Worm (Caenorhabditis elegans) whole organism, late embryonic: Measurements from ENCODE around the gene set-30.

Experiments
- C38D4.7 ChIP-seq: fragments of 200-800 bp; sonication (Bioruptor generic); optimal IDR thresholded peaks from 2 replicates; lab custom pipeline; 2018; ENCODE audit warnings: mild to moderate bottlenecking, missing genetic modification characterization, moderate library complexity, missing compliant biosample characterization
- F13H6.1 ChIP-seq: sonication (generic microtip); optimal IDR thresholded peaks from 2 replicates; lab custom pipeline; 2016; ENCODE audit warnings: missing genetic modification characterization, missing compliant biosample characterization
- K02D7.2 ChIP-seq: sonication (generic microtip); optimal IDR thresholded peaks from 2 replicates; lab custom pipeline; 2017; ENCODE audit warnings: mild to moderate bottlenecking, missing genetic modification characterization, missing compliant biosample characterization
- K09A11.1 ChIP-seq: sonication (generic microtip); optimal IDR thresholded peaks from 2 replicates; lab custom pipeline; 2017; ENCODE audit warnings: antibody characterized with exemption, mild to moderate bottlenecking, missing genetic modification characterization, missing compliant biosample characterization; ENCODE audit not compliant: insufficient read depth
- T23F11.4 ChIP-seq: fragments of 200-800 bp; sonication (Bioruptor generic); optimal IDR thresholded peaks from 2 replicates; lab custom pipeline; 2018; ENCODE audit warnings: mild to moderate bottlenecking, missing genetic modification characterization, missing compliant biosample characterization
- ceh-14 ChIP-seq: sonication (generic microtip); optimal IDR thresholded peaks from 2 replicates; lab custom pipeline; 2016; ENCODE audit warnings: missing genotype, missing genetic modification characterization, missing compliant biosample characterization
- ceh-19 ChIP-seq: fragments of 200-800 bp; sonication (Bioruptor generic); optimal IDR thresholded peaks from 2 replicates; lab custom pipeline; 2018; ENCODE audit warnings: mild to moderate bottlenecking, missing genetic modification characterization, missing compliant biosample characterization
- ceh-2 ChIP-seq: sonication (generic microtip); optimal IDR thresholded peaks from 2 replicates; lab custom pipeline; 2016; ENCODE audit warnings: missing genotype, missing genetic modification characterization, missing compliant biosample characterization
- ceh-22 ChIP-seq: sonication (generic microtip); optimal IDR thresholded peaks from 2 replicates; lab custom pipeline; 2017; ENCODE audit warnings: missing biosample characterization, missing genetic modification characterization
- ceh-31 ChIP-seq: sonication (generic microtip); optimal IDR thresholded peaks from 2 replicates; lab custom pipeline; 2016; ENCODE audit warnings: missing genetic modification characterization, missing compliant biosample characterization
- ceh-34 ChIP-seq: sonication (generic microtip); optimal IDR thresholded peaks from 2 replicates; lab custom pipeline; 2016; ENCODE audit warnings: mild to moderate bottlenecking, missing genetic modification characterization, missing compliant biosample characterization
- ceh-6 ChIP-seq: fragments of 200-800 bp; sonication (Bioruptor generic); optimal IDR thresholded peaks from 2 replicates; lab custom pipeline; 2018; ENCODE audit warnings: mild to moderate bottlenecking, missing genetic modification characterization, missing compliant biosample characterization
- ceh-9 ChIP-seq: sonication (generic microtip); optimal IDR thresholded peaks from 2 replicates; lab custom pipeline; 2016; ENCODE audit warnings: mild to moderate bottlenecking, missing genetic modification characterization, inconsistent platforms, missing compliant biosample characterization
- che-1 ChIP-seq: sonication (generic microtip); optimal IDR thresholded peaks from 2 replicates; lab custom pipeline; 2016; ENCODE audit warnings: mild to moderate bottlenecking, missing genetic modification characterization, missing compliant biosample characterization
- dmd-4 ChIP-seq: sonication (generic microtip); optimal IDR thresholded peaks from 2 replicates; lab custom pipeline; 2016; ENCODE audit warnings: borderline replicate concordance, missing genetic modification characterization, missing compliant biosample characterization
- dve-1 ChIP-seq: sonication (generic microtip); optimal IDR thresholded peaks from 2 replicates; lab custom pipeline; 2017; ENCODE audit warnings: antibody characterized with exemption, mild to moderate bottlenecking, missing genetic modification characterization, missing compliant biosample characterization
- elt-2 ChIP-seq: sonication (generic microtip); optimal IDR thresholded peaks from 2 replicates; lab custom pipeline; 2016; ENCODE audit warnings: missing genetic modification reagents, missing genetic modification characterization, missing compliant biosample characterization
- elt-4 ChIP-seq: sonication (generic microtip); optimal IDR thresholded peaks from 2 replicates; lab custom pipeline; 2016; ENCODE audit warnings: missing genetic modification characterization, missing compliant biosample characterization
- eyg-1 ChIP-seq: sonication (generic microtip); optimal IDR thresholded peaks from 2 replicates; lab custom pipeline; 2016; ENCODE audit warnings: missing genotype, missing genetic modification characterization, missing compliant biosample characterization
- fkh-10 ChIP-seq: fragments of 150-350 bp; optimal IDR thresholded peaks from 2 replicates; lab custom pipeline; 2014; ENCODE audit warnings: missing biosample characterization, missing genetic modification reagents, missing genetic modification characterization
- fkh-6 ChIP-seq: sonication (generic microtip); optimal IDR thresholded peaks from 2 replicates; lab custom pipeline; 2016; ENCODE audit warnings: missing genetic modification characterization, missing compliant biosample characterization
- gmeb-2 ChIP-seq: sonication (generic microtip); optimal IDR thresholded peaks from 2 replicates; lab custom pipeline; 2016; ENCODE audit warnings: missing genetic modification characterization, inconsistent platforms, missing compliant biosample characterization
- hlh-6 ChIP-seq: sonication (generic microtip); optimal IDR thresholded peaks from 2 replicates; lab custom pipeline; 2016; ENCODE audit warnings: missing genotype, missing genetic modification characterization, missing compliant biosample characterization
- hlh-8 ChIP-seq: sonication (generic microtip); optimal IDR thresholded peaks from 2 replicates; lab custom pipeline; 2016; ENCODE audit warnings: missing genotype, missing genetic modification characterization, missing compliant biosample characterization
- lim-6 ChIP-seq: sonication (generic microtip); optimal IDR thresholded peaks from 2 replicates; lab custom pipeline; 2016; ENCODE audit warnings: missing genetic modification characterization, missing compliant biosample characterization
- lin-11 ChIP-seq: fragments of 200-800 bp; sonication (Bioruptor generic); optimal IDR thresholded peaks from 2 replicates; lab custom pipeline; 2018; ENCODE audit warnings: mild to moderate bottlenecking, missing genetic modification characterization, missing compliant biosample characterization
- nfya-1 ChIP-seq: sonication (generic microtip); optimal IDR thresholded peaks from 2 replicates; lab custom pipeline; 2017; ENCODE audit warnings: missing genetic modification characterization, mild to moderate bottlenecking, missing compliant biosample characterization, antibody characterized with exemption, moderate library complexity
- nhr-232 ChIP-seq: sonication (generic microtip); optimal IDR thresholded peaks from 2 replicates; lab custom pipeline; 2016; ENCODE audit warnings: missing genetic modification characterization, missing compliant biosample characterization
- npax-4 ChIP-seq: sonication (generic microtip); optimal IDR thresholded peaks from 2 replicates; lab custom pipeline; 2016; ENCODE audit warnings: missing genetic modification characterization, missing compliant biosample characterization
- pat-9 ChIP-seq: fragments of 200-800 bp; sonication (Bioruptor generic); optimal IDR thresholded peaks from 2 replicates; lab custom pipeline; 2018; ENCODE audit warnings: mild to moderate bottlenecking, missing genetic modification characterization, moderate library complexity, missing compliant biosample characterization
- pax-1 ChIP-seq: fragments of 150-350 bp; optimal IDR thresholded peaks from 2 replicates; lab custom pipeline; 2014; ENCODE audit warnings: missing biosample characterization, missing genetic modification characterization
- pha-2 ChIP-seq: sonication (generic microtip); optimal IDR thresholded peaks from 2 replicates; lab custom pipeline; 2017; ENCODE audit warnings: mild to moderate bottlenecking, missing genetic modification characterization, missing compliant biosample characterization
- rnt-1 ChIP-seq: sonication (generic microtip); optimal IDR thresholded peaks from 2 replicates; lab custom pipeline; 2016; ENCODE audit warnings: missing genetic modification characterization, missing compliant biosample characterization
- sox-4 ChIP-seq: sonication (generic microtip); optimal IDR thresholded peaks from 2 replicates; lab custom pipeline; 2017; ENCODE audit warnings: mild to moderate bottlenecking, missing genetic modification characterization, inconsistent platforms, missing compliant biosample characterization
- tbx-7 ChIP-seq: sonication (generic microtip); optimal IDR thresholded peaks from 2 replicates; lab custom pipeline; 2016; ENCODE audit warnings: missing genotype, missing genetic modification characterization, missing compliant biosample characterization
- unc-86 ChIP-seq: sonication (generic microtip); optimal IDR thresholded peaks from 2 replicates; lab custom pipeline; 2016; ENCODE audit warnings: missing genetic modification characterization, missing compliant biosample characterization

set-30 gene

ce11 chrX:5009000-5009399, 9.9 kb downstream of the set-30 start, which contains the start of gene hsd-3:
TSS of gene hsd-3 (plus strand) at chrX:5009300.
- TF ChIP-seq C38D4.7 (GFP tag; lab: Kevin White, UChicago) (no peak), ceh-22 (tag; lab: Kevin White, UChicago) (no peak), ceh-2 (tag; lab: Kevin White, UChicago) (no peak), elt-2 (tag; lab: Kevin White, UChicago) (no peak), ceh-9 (tag; lab: Kevin White, UChicago) (no peak), lim-6 (tag; lab: Kevin White, UChicago) (no peak), eyg-1 (tag; lab: Kevin White, UChicago) (no peak), ceh-19 (GFP tag; lab: Kevin White, UChicago) (no peak), fkh-6 (no peak), gmeb-2 (tag; lab: Kevin White, UChicago) (no peak), nfya-1 (no peak), tbx-7 (tag; lab: Kevin White, UChicago) (no peak), sox-4 (tag; lab: Kevin White, UChicago) (no peak)

ce11 chrX:5013826-5014225, 14.8 kb downstream of the set-30 start, which contains the start of gene ZC449.7:
TSS of gene ZC449.7 (plus strand) at chrX:5014074.
- no peak for TF ChIP-seq pat-9 (tag; lab: Kevin White, UChicago)
- TF ChIP-seq pha-2 = no peak
- no peak for TF ChIP-seq hlh-8 (tag; lab: Kevin White, UChicago)

- no peak for TF ChIP-seq dve-1 (tag; lab: Kevin White, UChicago)
- TF ChIP-seq ceh-9 (tag; lab: Kevin White, UChicago) = no peak
- no peak for TF ChIP-seq elt-2 (tag; lab: Kevin White, UChicago)
- no peak for TF ChIP-seq lim-6 (tag; lab: Kevin White, UChicago)
- no peak for TF ChIP-seq hlh-6 (tag; lab: Kevin White, UChicago)
- no peak for TF ChIP-seq dmd-4 (tag; lab: Kevin White, UChicago)
- TF ChIP-seq F13H6.1 (tag; lab: Kevin White, UChicago) = no peak
- TF ChIP-seq nhr-232 = no peak
- no peak for TF ChIP-seq ceh-14 (tag; lab: Kevin White, UChicago)
- TF ChIP-seq ceh-34 (tag; lab: Kevin White, UChicago) = no peak
- no peak for TF ChIP-seq npax-4 (tag; lab: Kevin White, UChicago)
- no peak for TF ChIP-seq tbx-7 (tag; lab: Kevin White, UChicago)
- no peak for TF ChIP-seq rnt-1
- no peak for TF ChIP-seq ceh-31 (tag; lab: Kevin White, UChicago)
- no peak for TF ChIP-seq elt-4 (tag; lab: Kevin White, UChicago)
- no peak for TF ChIP-seq pax-1 (tag; lab: Kevin White, UChicago)
- no peak for TF ChIP-seq nfya-1
- no peak for TF ChIP-seq ceh-2 (tag; lab: Kevin White, UChicago)
- TF ChIP-seq, all 69 proteins: peak for 0
Measured at ce11 chrX:5015775-5016174, 16.7 kb downstream of the set-30 start, which contains the start of gene ZC449.8. TSS of gene ZC449.8 (plus strand) at chrX:5016075.

DNA sequence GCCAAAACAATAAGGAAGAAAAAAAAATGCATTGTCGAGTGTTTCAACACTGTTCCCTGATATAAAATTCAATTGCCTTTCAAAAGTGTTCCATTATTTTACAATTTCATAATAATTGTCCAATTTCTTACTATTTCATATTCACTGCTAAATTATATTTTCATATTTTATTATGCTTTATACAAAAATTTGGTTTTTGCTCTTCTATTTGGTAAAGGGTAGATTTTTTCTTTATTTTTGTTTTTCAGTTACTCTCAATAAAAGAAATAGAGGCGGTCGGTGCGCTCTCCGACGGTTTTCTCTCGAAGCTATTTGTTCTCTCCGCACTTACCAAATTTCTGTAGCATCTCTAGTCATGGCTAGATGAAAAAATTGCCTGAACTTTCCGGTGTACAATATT, 18.5 kb downstream of the set-30 start, which contains the start of gene sek-3:
Gene sek-3, plus strand, starts transcription at position 301 of the 400 bp plus-strand sequence.
- TF ChIP-seq T23F11.4 (GFP tag; lab: Kevin White, UChicago) = no peak
- no peak for TF ChIP-seq che-1 (tag; lab: Kevin White, UChicago)
- no peak for TF ChIP-seq nfya-1
- TF ChIP-seq K09A11.1 = no peak
- no peak for TF ChIP-seq lin-11
- no peak for TF ChIP-seq F13H6.1 (tag; lab: Kevin White, UChicago)
- TF ChIP-seq K02D7.2 (tag; lab: Kevin White, UChicago) = no peak
- no peak for TF ChIP-seq dmd-4 (tag; lab: Kevin White, UChicago)
- TF ChIP-seq lim-6 (tag; lab: Kevin White, UChicago) = no peak
- no peak for TF ChIP-seq ceh-19 (GFP tag; lab: Kevin White, UChicago)
- TF ChIP-seq unc-86 (tag; lab: Kevin White, UChicago) = no peak
- TF ChIP-seq fkh-10 = no peak
- TF ChIP-seq sox-4 (tag; lab: Kevin White, UChicago) = no peak
- no peak for TF ChIP-seq ceh-6
